Worm (Caenorhabditis elegans): ENCODE data around the gene nhr-115.

The nhr-115 gene

DNA sequence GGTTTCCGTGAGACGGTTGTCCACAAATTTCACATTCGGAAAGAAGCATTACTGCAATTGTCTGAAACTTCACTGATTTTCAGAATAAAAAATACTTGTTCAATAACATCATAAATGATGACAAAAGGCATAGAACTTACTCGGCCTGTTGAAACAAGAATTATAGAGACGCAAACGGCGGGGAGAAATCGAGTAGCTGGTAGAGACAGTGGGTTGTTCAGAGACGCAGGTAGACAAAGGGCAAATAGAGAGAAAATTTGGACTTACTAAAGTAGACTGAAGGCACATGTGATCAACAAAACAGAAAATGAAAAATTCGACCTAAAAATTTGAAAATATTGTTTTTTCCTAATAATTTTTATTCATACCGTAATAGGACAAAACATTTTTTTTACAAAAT is 32.6 kb upstream of the nhr-115 start, which contains the start of gene nhr-182:
Gene nhr-182 (minus strand): TSS at position 178 of the 400 bp plus-strand sequence.
- no peak for TF ChIP-seq B0310.2 (tag; optimal IDR thresholded peaks at IDR 0.05)
- no peak for TF ChIP-seq sea-1 (GFP tag; conservative IDR thresholded peaks at IDR 0.05)
- no peak for TF ChIP-seq hmbx-1 (tag; optimal IDR thresholded peaks at IDR 0.05)
- TF ChIP-seq hnd-1 (tag; optimal IDR thresholded peaks at IDR 0.05): no peak
- TF ChIP-seq ama-1 (optimal IDR thresholded peaks at IDR 0.05): no peak
- no peak for TF ChIP-seq tra-4 (tag; optimal IDR thresholded peaks at IDR 0.05)
- TF ChIP-seq pes-1 (GFP tag; IDR thresholded peaks at IDR 0.05): no peak
- TF ChIP-seq scrt-1 (GFP tag; IDR thresholded peaks at IDR 0.05): no peak
- TF ChIP-seq ceh-13 (GFP tag; optimal IDR thresholded peaks at IDR 0.05): no peak
- TF ChIP-seq ets-7 (tag; optimal IDR thresholded peaks at IDR 0.05): no peak
- no peak for TF ChIP-seq hmg-4 (GFP tag; optimal IDR thresholded peaks at IDR 0.05)
- TF ChIP-seq aly-1 (tag; optimal IDR thresholded peaks at IDR 0.05): no peak
- TF ChIP-seq tbx-37 (GFP tag; conservative IDR thresholded peaks at IDR 0.05): no peak
- TF ChIP-seq ceh-36 (tag; optimal IDR thresholded peaks at IDR 0.05): no peak
- TF ChIP-seq flt-1 (GFP tag; IDR thresholded peaks at IDR 0.05): no peak
- no peak for TF ChIP-seq tbx-11 (GFP tag; IDR thresholded peaks at IDR 0.05)
- no peak for TF ChIP-seq F13C5.2 (tag; optimal IDR thresholded peaks at IDR 0.05)

DNA sequence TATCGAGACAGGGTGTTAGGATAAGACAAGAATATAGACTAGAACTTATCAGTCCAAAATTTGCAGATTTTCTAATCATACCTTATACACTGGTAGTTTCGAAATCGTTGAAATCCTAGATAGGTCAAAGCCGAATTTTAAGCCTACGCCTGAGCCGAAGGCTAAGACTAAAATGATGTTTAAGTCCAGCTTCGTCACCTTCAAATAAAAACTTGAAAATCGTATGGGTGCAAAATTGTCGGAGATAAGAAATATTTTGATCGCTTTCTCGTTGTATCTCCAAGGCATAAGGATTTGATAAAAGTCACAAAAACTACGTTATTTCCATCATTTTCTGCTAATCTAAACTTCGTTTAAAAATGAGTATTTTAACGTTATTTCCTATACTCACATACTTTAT is 31.7 kb upstream of the nhr-115 start, which contains the start of gene F41B5.12:
Gene F41B5.12 (plus strand): TSS at position 301 of the 400 bp plus-strand sequence.
- TF ChIP-seq pes-1 (GFP tag; IDR thresholded peaks at IDR 0.05) (no peak), ceh-13 (GFP tag; optimal IDR thresholded peaks at IDR 0.05) (no peak), B0310.2 (tag; optimal IDR thresholded peaks at IDR 0.05) (no peak), ama-1 (optimal IDR thresholded peaks at IDR 0.05) (no peak), tra-4 (tag; optimal IDR thresholded peaks at IDR 0.05) (no peak), hmg-4 (GFP tag; optimal IDR thresholded peaks at IDR 0.05) (no peak), sea-1 (GFP tag; conservative IDR thresholded peaks at IDR 0.05) (no peak), flt-1 (GFP tag; IDR thresholded peaks at IDR 0.05) (no peak), aly-1 (tag; optimal IDR thresholded peaks at IDR 0.05) (no peak), ets-7 (tag; optimal IDR thresholded peaks at IDR 0.05) (no peak), hnd-1 (tag; optimal IDR thresholded peaks at IDR 0.05) (no peak), F13C5.2 (tag; optimal IDR thresholded peaks at IDR 0.05) (no peak), ceh-36 (tag; optimal IDR thresholded peaks at IDR 0.05) (no peak)

DNA sequence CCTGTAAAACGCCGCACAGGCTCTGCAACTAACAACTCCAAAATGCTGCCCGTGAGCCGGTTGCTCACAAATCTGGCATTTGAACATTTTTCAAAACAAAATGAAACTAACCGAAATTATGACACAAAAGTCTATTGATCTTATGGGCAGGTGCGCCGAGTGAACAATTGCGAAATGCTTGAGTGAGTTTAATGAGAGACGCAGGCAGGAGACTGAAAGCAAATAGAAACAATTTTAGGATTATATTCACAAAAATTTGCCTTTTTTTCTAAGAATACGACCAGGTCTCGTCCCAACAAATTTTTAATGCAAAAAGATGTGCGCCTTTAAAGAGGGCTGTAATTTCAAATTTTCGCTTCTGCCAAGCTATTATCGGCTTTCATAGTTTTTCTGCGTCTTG is 27.9 kb upstream of the nhr-115 start, which contains the start of gene nhr-183:
Gene nhr-183 (minus strand): TSS at position 180 of the 400 bp plus-strand sequence.
- TF ChIP-seq ceh-36 (tag; optimal IDR thresholded peaks at IDR 0.05) (no peak), hmg-4 (GFP tag; optimal IDR thresholded peaks at IDR 0.05) (no peak), scrt-1 (GFP tag; IDR thresholded peaks at IDR 0.05) (no peak), ama-1 (optimal IDR thresholded peaks at IDR 0.05) (no peak), sea-1 (GFP tag; conservative IDR thresholded peaks at IDR 0.05) (no peak), ets-7 (tag; optimal IDR thresholded peaks at IDR 0.05) (no peak), F13C5.2 (tag; optimal IDR thresholded peaks at IDR 0.05) (no peak), tra-4 (tag; optimal IDR thresholded peaks at IDR 0.05) (no peak)

DNA sequence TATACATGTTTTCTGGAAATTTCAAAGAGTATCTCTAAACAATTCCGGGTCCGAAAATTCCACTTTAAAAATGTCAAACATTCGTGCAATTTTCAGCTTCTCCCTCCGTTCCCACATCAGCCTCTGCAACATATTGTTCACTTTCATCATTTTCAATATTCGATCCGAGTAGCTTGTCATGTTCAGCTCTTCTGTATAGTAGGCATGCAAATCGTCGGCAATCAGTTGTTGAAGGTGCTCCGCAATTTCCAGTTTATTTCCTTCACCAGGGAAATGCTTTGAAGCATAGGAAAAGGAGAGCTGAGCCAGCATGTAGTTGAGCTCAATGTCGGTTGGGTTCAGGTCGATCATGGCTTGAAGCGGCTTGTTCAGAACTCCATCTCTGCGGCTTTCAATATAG is 27.4 kb upstream of the nhr-115 start:
- no peak for TF ChIP-seq scrt-1 (GFP tag; IDR thresholded peaks at IDR 0.05)
- no peak for TF ChIP-seq aly-1 (tag; optimal IDR thresholded peaks at IDR 0.05)
- TF ChIP-seq F13C5.2 (tag; optimal IDR thresholded peaks at IDR 0.05): no peak
- no peak for TF ChIP-seq sea-1 (GFP tag; conservative IDR thresholded peaks at IDR 0.05)
- no peak for TF ChIP-seq hnd-1 (tag; optimal IDR thresholded peaks at IDR 0.05)
- TF ChIP-seq flt-1 (GFP tag; IDR thresholded peaks at IDR 0.05): no peak
- no peak for TF ChIP-seq tbx-37 (GFP tag; conservative IDR thresholded peaks at IDR 0.05)
- no peak for TF ChIP-seq pes-1 (GFP tag; IDR thresholded peaks at IDR 0.05)
- no peak for TF ChIP-seq tbx-11 (GFP tag; IDR thresholded peaks at IDR 0.05)
- no peak for TF ChIP-seq hmbx-1 (tag; optimal IDR thresholded peaks at IDR 0.05)
- no peak for TF ChIP-seq ceh-36 (tag; optimal IDR thresholded peaks at IDR 0.05)

DNA sequence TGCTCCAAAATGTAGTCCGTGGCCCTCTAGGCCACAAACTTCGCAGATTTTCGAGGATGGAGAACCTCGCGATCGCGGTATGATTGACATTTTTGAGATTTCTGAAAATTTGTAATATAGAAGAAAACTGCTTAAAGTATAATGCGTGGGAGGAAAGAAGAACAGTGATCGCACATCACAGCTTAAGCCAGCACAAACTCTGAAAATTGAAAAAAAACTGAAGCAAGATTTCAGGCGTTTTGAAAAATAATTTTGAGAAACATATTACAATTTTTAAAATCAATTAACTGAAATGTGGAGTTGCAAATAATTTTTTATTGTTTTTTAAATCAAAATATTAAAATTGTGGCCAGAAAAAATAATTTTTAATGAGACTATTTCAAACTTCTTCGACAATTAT is 25.4 kb upstream of the nhr-115 start, which contains the start of gene nhr-275:
Gene nhr-275 (minus strand): TSS at position 101 of the 400 bp plus-strand sequence.
- no peak for TF ChIP-seq ceh-13 (GFP tag; optimal IDR thresholded peaks at IDR 0.05)
- no peak for TF ChIP-seq tbx-11 (GFP tag; IDR thresholded peaks at IDR 0.05)
- TF ChIP-seq ama-1 (optimal IDR thresholded peaks at IDR 0.05): no peak
- no peak for TF ChIP-seq ceh-36 (tag; optimal IDR thresholded peaks at IDR 0.05)
- TF ChIP-seq tra-4 (tag; optimal IDR thresholded peaks at IDR 0.05): no peak
- no peak for TF ChIP-seq hmg-4 (GFP tag; optimal IDR thresholded peaks at IDR 0.05)
- no peak for TF ChIP-seq sea-1 (GFP tag; conservative IDR thresholded peaks at IDR 0.05)
- no peak for TF ChIP-seq B0310.2 (tag; optimal IDR thresholded peaks at IDR 0.05)
- TF ChIP-seq tbx-37 (GFP tag; conservative IDR thresholded peaks at IDR 0.05): no peak

DNA sequence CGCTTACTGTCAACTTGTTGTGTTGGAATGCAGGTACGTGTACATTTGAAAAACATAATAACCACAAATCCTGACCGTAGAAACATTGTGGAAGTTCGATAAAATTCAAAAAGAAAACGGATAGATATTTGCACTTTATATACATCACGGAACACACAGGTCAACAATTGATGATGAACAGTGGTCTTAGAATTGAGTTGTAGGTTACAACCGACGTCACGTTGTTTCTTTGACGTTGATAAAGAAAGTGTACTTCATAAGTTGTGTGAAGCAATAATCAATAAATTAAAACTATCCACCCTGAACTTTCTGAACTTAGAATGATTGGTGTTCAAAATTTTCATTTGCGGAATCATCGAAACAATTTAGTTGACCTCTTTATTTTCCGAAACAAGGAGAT is 20.6 kb upstream of the nhr-115 start, which contains the start of gene Y5H2A.1:
Gene Y5H2A.1 (minus strand): TSS at position 101 of the 400 bp plus-strand sequence.
- TF ChIP-seq F13C5.2 (tag; optimal IDR thresholded peaks at IDR 0.05) (no peak), ceh-13 (GFP tag; optimal IDR thresholded peaks at IDR 0.05) (no peak), flt-1 (GFP tag; IDR thresholded peaks at IDR 0.05) (no peak), hmbx-1 (tag; optimal IDR thresholded peaks at IDR 0.05) (no peak), tra-4 (tag; optimal IDR thresholded peaks at IDR 0.05) (no peak), ama-1 (optimal IDR thresholded peaks at IDR 0.05) (no peak), sea-1 (GFP tag; conservative IDR thresholded peaks at IDR 0.05) (no peak), tbx-37 (GFP tag; conservative IDR thresholded peaks at IDR 0.05) (no peak), pes-1 (GFP tag; IDR thresholded peaks at IDR 0.05) (no peak), ceh-36 (tag; optimal IDR thresholded peaks at IDR 0.05) (no peak), tbx-11 (GFP tag; IDR thresholded peaks at IDR 0.05) (no peak), scrt-1 (GFP tag; IDR thresholded peaks at IDR 0.05) (no peak)

DNA sequence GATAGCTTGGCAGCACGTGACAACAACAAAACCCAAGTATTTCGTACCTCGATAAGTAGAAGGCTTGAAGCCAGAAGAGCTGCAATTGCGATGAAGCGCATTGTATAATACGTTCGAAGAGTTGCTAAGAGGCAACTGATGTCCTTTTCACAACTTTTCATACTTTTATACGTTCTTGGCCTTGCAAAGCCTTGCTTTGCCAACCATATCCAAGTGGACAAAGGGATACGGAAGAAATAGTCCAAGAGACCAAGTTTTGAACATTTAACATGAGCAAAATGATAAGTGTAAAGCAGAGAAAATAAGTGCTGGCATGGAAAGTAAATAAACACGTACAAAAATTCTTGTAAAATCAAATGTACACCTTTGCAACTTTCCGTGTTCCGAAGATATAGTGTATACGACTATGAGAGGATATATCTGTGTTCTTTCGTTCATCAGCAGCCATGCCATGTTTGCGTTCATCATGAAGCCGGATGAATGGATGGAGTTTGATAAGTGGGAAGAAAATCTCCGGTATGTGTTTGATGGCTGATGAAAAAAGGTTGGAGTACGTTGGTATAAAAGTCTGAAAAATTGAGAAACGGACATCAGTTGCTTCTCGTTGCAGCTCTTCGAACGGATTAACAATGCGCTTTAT is 18.0 kb upstream of the nhr-115 start, which contains the start of the genes Y5H2A.4 and abu-4:
Gene Y5H2A.4 (minus strand): TSS at position 101 of the 640 bp plus-strand sequence.
Gene abu-4 (plus strand): TSS at position 590 of the 640 bp plus-strand sequence.
- TF ChIP-seq hmg-4 (GFP tag; optimal IDR thresholded peaks at IDR 0.05): no peak
- TF ChIP-seq pes-1 (GFP tag; IDR thresholded peaks at IDR 0.05): no peak
- TF ChIP-seq hmbx-1 (tag; optimal IDR thresholded peaks at IDR 0.05): no peak
- TF ChIP-seq aly-1 (tag; optimal IDR thresholded peaks at IDR 0.05): no peak
- no peak for TF ChIP-seq tbx-37 (GFP tag; conservative IDR thresholded peaks at IDR 0.05)
- TF ChIP-seq scrt-1 (GFP tag; IDR thresholded peaks at IDR 0.05): no peak
- no peak for TF ChIP-seq ceh-36 (tag; optimal IDR thresholded peaks at IDR 0.05)
- TF ChIP-seq ets-7 (tag; optimal IDR thresholded peaks at IDR 0.05): no peak
- TF ChIP-seq sea-1 (GFP tag; conservative IDR thresholded peaks at IDR 0.05): no peak
- no peak for TF ChIP-seq tbx-11 (GFP tag; IDR thresholded peaks at IDR 0.05)
- no peak for TF ChIP-seq tra-4 (tag; optimal IDR thresholded peaks at IDR 0.05)
- TF ChIP-seq flt-1 (GFP tag; IDR thresholded peaks at IDR 0.05): no peak
- TF ChIP-seq hnd-1 (tag; optimal IDR thresholded peaks at IDR 0.05): no peak
- no peak for TF ChIP-seq ceh-13 (GFP tag; optimal IDR thresholded peaks at IDR 0.05)
- no peak for TF ChIP-seq ama-1 (optimal IDR thresholded peaks at IDR 0.05)
- TF ChIP-seq F13C5.2 (tag; optimal IDR thresholded peaks at IDR 0.05): no peak
- TF ChIP-seq B0310.2 (tag; optimal IDR thresholded peaks at IDR 0.05): no peak
